Fruit fly (Drosophila melanogaster) whole organism, embryonic: Measurements from ENCODE around the gene Mon1.
A peak's percentile ranks its signal among the peaks of the same experiment; 100 is the strongest.

Source experiments
- Ada2b ChIP-seq: fragments of 200-800 bp; sonication (Bioruptor generic); IDR thresholded peaks from 2 replicates; pipeline ENCODE4 v1.3.6; 2022; ENCODE audit warnings: missing biosample characterization, missing genetic modification characterization
- Blimp-1 ChIP-seq: fragments of 200-800 bp; sonication (Bioruptor generic); optimal IDR thresholded peaks from 3 replicates; lab custom pipeline; 2018; ENCODE audit warnings: missing biosample characterization, missing genetic modification characterization, mild to moderate bottlenecking, moderate library complexity, missing genetic modification reagents
- BtbVII ChIP-seq: fragments of 200-800 bp; sonication (Bioruptor generic); optimal IDR thresholded peaks from 3 replicates; lab custom pipeline; 2017; ENCODE audit warnings: missing biosample characterization, mild to moderate bottlenecking, missing genetic modification characterization
- CG11247 ChIP-seq: fragments of 200-800 bp; sonication (Bioruptor generic); IDR thresholded peaks from 2 replicates; pipeline ENCODE4 v1.3.6; 2022; ENCODE audit warnings: missing biosample characterization, missing genetic modification characterization
- CG11504 ChIP-seq: fragments of 200-800 bp; sonication (Bioruptor generic); optimal IDR thresholded peaks from 3 replicates; lab custom pipeline; 2019; ENCODE audit warnings: missing biosample characterization, mild to moderate bottlenecking, missing genetic modification characterization, moderate library complexity
- CG12219 ChIP-seq: fragments of 200-800 bp; sonication (Bioruptor generic); optimal IDR thresholded peaks from 3 replicates; lab custom pipeline; 2018; ENCODE audit warnings: missing biosample characterization, mild to moderate bottlenecking, missing genetic modification characterization
- CG12744 ChIP-seq: fragments of 200-800 bp; sonication (Bioruptor generic); optimal IDR thresholded peaks from 2 replicates; lab custom pipeline; 2016; ENCODE audit warnings: missing biosample characterization, missing genetic modification characterization
- CG15269 ChIP-seq: fragments of 200-800 bp; sonication (Bioruptor generic); optimal IDR thresholded peaks from 2 replicates; lab custom pipeline; 2018; ENCODE audit warnings: missing biosample characterization, mild to moderate bottlenecking, missing genetic modification characterization, moderate library complexity
- CG15514 ChIP-seq: fragments of 200-800 bp; sonication (Bioruptor generic); optimal IDR thresholded peaks from 3 replicates; lab custom pipeline; 2017; ENCODE audit warnings: missing biosample characterization, missing genetic modification characterization, mild to moderate bottlenecking, moderate library complexity, missing genetic modification reagents
- CG16863 ChIP-seq: fragments of 200-800 bp; sonication (Bioruptor generic); optimal IDR thresholded peaks from 3 replicates; lab custom pipeline; 2016; ENCODE audit warnings: missing biosample characterization, missing genetic modification characterization
- CG17359 ChIP-seq: fragments of 200-800 bp; sonication (Bioruptor generic); optimal IDR thresholded peaks from 3 replicates; lab custom pipeline; 2018; ENCODE audit warnings: missing biosample characterization, mild to moderate bottlenecking, missing genetic modification characterization, moderate library complexity
- CG18262 ChIP-seq: fragments of 200-800 bp; optimal IDR thresholded peaks from 3 replicates; lab custom pipeline; 2019; ENCODE audit warnings: missing biosample characterization, mild to moderate bottlenecking, missing genetic modification characterization, moderate library complexity
- CG18764 ChIP-seq: fragments of 200-800 bp; sonication (Bioruptor generic); optimal IDR thresholded peaks from 3 replicates; lab custom pipeline; 2016; ENCODE audit warnings: missing biosample characterization, missing genetic modification characterization
- CG2712 ChIP-seq: fragments of 200-800 bp; optimal IDR thresholded peaks from 3 replicates; lab custom pipeline; 2019; ENCODE audit warnings: missing biosample characterization, mild to moderate bottlenecking, missing genetic modification characterization, moderate library complexity
- CG30403 ChIP-seq: fragments of 200-800 bp; sonication (Bioruptor generic); optimal IDR thresholded peaks from 3 replicates; lab custom pipeline; 2016; ENCODE audit warnings: missing biosample characterization, missing genetic modification characterization
- CG30431 ChIP-seq: fragments of 200-800 bp; sonication (Bioruptor generic); optimal IDR thresholded peaks from 2 replicates; lab custom pipeline; 2017; ENCODE audit warnings: missing biosample characterization, missing genetic modification characterization
- CG34422 ChIP-seq: fragments of 200-800 bp; sonication (Bioruptor generic); IDR thresholded peaks from 3 replicates; pipeline ENCODE4 v1.3.6; 2022; ENCODE audit warnings: missing biosample characterization, missing genetic modification characterization
- CG6254 ChIP-seq: fragments of 200-800 bp; sonication (Bioruptor generic); optimal IDR thresholded peaks from 3 replicates; lab custom pipeline; 2017; ENCODE audit warnings: mild to moderate bottlenecking, missing biosample characterization, missing genetic modification reagents, missing genetic modification characterization
- CG6654 ChIP-seq: fragments of 200-800 bp; sonication (Bioruptor generic); optimal IDR thresholded peaks from 2 replicates; lab custom pipeline; 2017; ENCODE audit warnings: missing biosample characterization, mild to moderate bottlenecking, missing genetic modification characterization
- CG6689 ChIP-seq: fragments of 200-800 bp; sonication (Bioruptor generic); IDR thresholded peaks from 2 replicates; pipeline ENCODE4 v1.3.6; 2022; ENCODE audit warnings: missing biosample characterization, missing genetic modification characterization
- CG9437 ChIP-seq: fragments of 200-800 bp; sonication (Bioruptor generic); optimal IDR thresholded peaks from 2 replicates; lab custom pipeline; 2018; ENCODE audit warnings: missing biosample characterization, mild to moderate bottlenecking, missing genetic modification characterization
- Elba2 ChIP-seq: fragments of 200-800 bp; sonication (Bioruptor generic); optimal IDR thresholded peaks from 3 replicates; lab custom pipeline; 2016; ENCODE audit warnings: missing biosample characterization, missing genetic modification characterization
- Fer3 ChIP-seq: fragments of 200-800 bp; sonication (Bioruptor generic); optimal IDR thresholded peaks from 2 replicates; lab custom pipeline; 2018; ENCODE audit warnings: missing biosample characterization, mild to moderate bottlenecking, missing genetic modification characterization, moderate library complexity
- Gug ChIP-seq: fragments of 200-800 bp; sonication (Bioruptor generic); IDR thresholded peaks from 4 replicates; pipeline ENCODE4 v1.3.6; 2022; ENCODE audit warnings: missing biosample characterization, missing genetic modification characterization
- HLHmδ ChIP-seq: fragments of 200-800 bp; sonication (Bioruptor generic); optimal IDR thresholded peaks from 2 replicates; lab custom pipeline; 2018; ENCODE audit warnings: missing biosample characterization, mild to moderate bottlenecking, missing genetic modification characterization, moderate library complexity
- HmgZ ChIP-seq: fragments of 200-800 bp; sonication (Bioruptor generic); optimal IDR thresholded peaks from 2 replicates; lab custom pipeline; 2018; ENCODE audit warnings: missing biosample characterization, mild to moderate bottlenecking, missing genetic modification characterization
- Myb ChIP-seq: fragments of 200-800 bp; sonication (Bioruptor generic); optimal IDR thresholded peaks from 2 replicates; lab custom pipeline; 2016; ENCODE audit warnings: missing biosample characterization, missing genetic modification characterization
- Neu2 ChIP-seq: fragments of 200-800 bp; sonication (Bioruptor generic); optimal IDR thresholded peaks from 3 replicates; lab custom pipeline; 2016; ENCODE audit warnings: missing biosample characterization, missing genetic modification characterization, borderline replicate concordance
- Scr ChIP-seq: fragments of 200-800 bp; sonication (Bioruptor generic); IDR thresholded peaks from 2 replicates; pipeline ENCODE4 v1.3.6; 2022; ENCODE audit warnings: missing biosample characterization, missing genetic modification characterization; ENCODE audit not compliant: partially characterized antibody
- Vsx1 ChIP-seq: fragments of 200-800 bp; sonication (Bioruptor generic); optimal IDR thresholded peaks from 2 replicates; lab custom pipeline; 2017; ENCODE audit warnings: missing biosample characterization, mild to moderate bottlenecking, missing genetic modification characterization, missing genetic modification reagents
- abd-A ChIP-seq: fragments of 200-800 bp; sonication (Bioruptor generic); optimal IDR thresholded peaks from 3 replicates; lab custom pipeline; 2019; ENCODE audit warnings: missing biosample characterization, mild to moderate bottlenecking, missing genetic modification characterization, moderate library complexity
- ash1 ChIP-seq: fragments of 200-800 bp; sonication (Bioruptor generic); optimal IDR thresholded peaks from 2 replicates; lab custom pipeline; 2018; ENCODE audit warnings: missing biosample characterization, mild to moderate bottlenecking, missing genetic modification characterization
- az2 ChIP-seq: fragments of 200-800 bp; sonication (Bioruptor generic); optimal IDR thresholded peaks from 3 replicates; lab custom pipeline; 2016; ENCODE audit warnings: missing biosample characterization, missing genetic modification characterization
- dysf ChIP-seq: fragments of 200-800 bp; sonication (Bioruptor generic); IDR thresholded peaks from 3 replicates; pipeline ENCODE4 v1.3.6; 2022; ENCODE audit warnings: missing biosample characterization, missing genetic modification characterization
- exex ChIP-seq: fragments of 200-800 bp; sonication (Bioruptor generic); optimal IDR thresholded peaks from 4 replicates; lab custom pipeline; 2018; ENCODE audit warnings: missing biosample characterization, mild to moderate bottlenecking, missing genetic modification characterization, moderate library complexity
- fd96Cb ChIP-seq: fragments of 200-800 bp; sonication (Bioruptor generic); optimal IDR thresholded peaks from 2 replicates; lab custom pipeline; 2018; ENCODE audit warnings: missing biosample characterization, mild to moderate bottlenecking, missing genetic modification characterization, moderate library complexity
- grau ChIP-seq: fragments of 200-800 bp; optimal IDR thresholded peaks from 3 replicates; lab custom pipeline; 2019; ENCODE audit warnings: missing biosample characterization, mild to moderate bottlenecking, missing genetic modification characterization, moderate library complexity
- klu ChIP-seq: fragments of 200-800 bp; sonication (Bioruptor generic); IDR thresholded peaks from 2 replicates; pipeline ENCODE4 v1.3.6; 2022; ENCODE audit warnings: missing biosample characterization, missing genetic modification characterization
- knrl ChIP-seq: fragments of 200-800 bp; sonication (Bioruptor generic); IDR thresholded peaks from 3 replicates; pipeline ENCODE4 v1.3.6; 2022; ENCODE audit warnings: missing biosample characterization, missing genetic modification characterization; ENCODE audit not compliant: partially characterized antibody
- lab ChIP-seq: fragments of 200-800 bp; sonication (Bioruptor generic); optimal IDR thresholded peaks from 3 replicates; lab custom pipeline; 2017; ENCODE audit warnings: missing biosample characterization, missing genetic modification characterization, mild to moderate bottlenecking, moderate library complexity, missing genetic modification reagents
- lmd ChIP-seq: fragments of 200-800 bp; sonication (Bioruptor generic); IDR thresholded peaks from 2 replicates; pipeline ENCODE4 v1.3.6; 2022; ENCODE audit warnings: missing biosample characterization, missing genetic modification characterization
- mirr ChIP-seq: fragments of 200-800 bp; sonication (Bioruptor generic); optimal IDR thresholded peaks from 3 replicates; lab custom pipeline; 2018; ENCODE audit warnings: missing biosample characterization, mild to moderate bottlenecking, missing genetic modification characterization
- pita ChIP-seq: fragments of 200-800 bp; sonication (Bioruptor generic); optimal IDR thresholded peaks from 2 replicates; lab custom pipeline; 2017; ENCODE audit warnings: missing biosample characterization, mild to moderate bottlenecking, missing genetic modification characterization
- pros ChIP-seq: fragments of 200-800 bp; sonication (Bioruptor generic); optimal IDR thresholded peaks from 3 replicates; lab custom pipeline; 2019; ENCODE audit warnings: missing biosample characterization, mild to moderate bottlenecking, missing genetic modification characterization, moderate library complexity
- salm ChIP-seq: fragments of 200-800 bp; sonication (Bioruptor generic); optimal IDR thresholded peaks from 2 replicates; lab custom pipeline; 2018; ENCODE audit warnings: missing biosample characterization, mild to moderate bottlenecking, missing genetic modification characterization
- sens-2 ChIP-seq: fragments of 200-800 bp; sonication (Bioruptor generic); IDR thresholded peaks from 2 replicates; pipeline ENCODE4 v1.3.6; 2022; ENCODE audit warnings: missing biosample characterization, missing genetic modification characterization
- sim ChIP-seq: fragments of 200-800 bp; sonication (Bioruptor generic); IDR thresholded peaks from 2 replicates; pipeline ENCODE4 v1.3.6; 2022; ENCODE audit warnings: missing biosample characterization, missing genetic modification characterization
- twi ChIP-seq: fragments of 200-800 bp; optimal IDR thresholded peaks from 2 replicates; lab custom pipeline; 2019; ENCODE audit warnings: missing biosample characterization, mild to moderate bottlenecking, missing genetic modification characterization, moderate library complexity
- vvl ChIP-seq: fragments of 200-800 bp; sonication (Bioruptor generic); IDR thresholded peaks from 2 replicates; pipeline ENCODE4 v1.3.6; 2022; ENCODE audit warnings: missing biosample characterization, missing genetic modification characterization
- wek ChIP-seq: fragments of 200-800 bp; sonication (Bioruptor generic); optimal IDR thresholded peaks from 3 replicates; lab custom pipeline; 2018; ENCODE audit warnings: missing biosample characterization, mild to moderate bottlenecking, missing genetic modification characterization, moderate library complexity
- yki ChIP-seq: fragments of >200 bp; optimal IDR thresholded peaks from 3 replicates; lab custom pipeline; 2018

Gene Mon1

dm6 chr2L:4854822-4855221 is 4.4 kb downstream of the Mon1 start (continued):
- TF ChIP-seq CG17359 (tag; lab: Kevin White, UChicago) = peak; percentile 10
- TF ChIP-seq pros (GFP tag; lab: Kevin White, UChicago) = no peak
- TF ChIP-seq mirr (GFP tag; lab: Kevin White, UChicago) = no peak
- no peak for TF ChIP-seq abd-A (tag; lab: Kevin White, UChicago)
- no peak for TF ChIP-seq fd96Cb (tag; lab: Kevin White, UChicago)
- TF ChIP-seq twi (tag; lab: Kevin White, UChicago) = no peak
- TF ChIP-seq CG15269 (tag; lab: Kevin White, UChicago) = peak; percentile 25
- no peak for TF ChIP-seq CG12744
- TF ChIP-seq lmd (GFP tag; lab: Robert Waterston, UW) = no peak
- peak; percentile 5 for TF ChIP-seq grau
- TF ChIP-seq Vsx1 (GFP tag; lab: Kevin White, UChicago) = no peak
- no peak for TF ChIP-seq klu (GFP tag; lab: Robert Waterston, UW)
- peak; percentile 11 for TF ChIP-seq CG2712 (tag; lab: Kevin White, UChicago)
- no peak for TF ChIP-seq Elba2 (GFP tag; lab: Kevin White, UChicago)
- no peak for TF ChIP-seq Neu2 (GFP tag; lab: Kevin White, UChicago)
- no peak for TF ChIP-seq CG9437 (GFP tag; lab: Kevin White, UChicago)
- no peak for TF ChIP-seq ash1 (GFP tag; lab: Kevin White, UChicago)
- peak; percentile 40; the same call in 2 of the 3 replicates for TF ChIP-seq dysf (GFP tag; lab: Robert Waterston, UW)
- peak; percentile 5 for TF ChIP-seq CG16863
- no peak for TF ChIP-seq salm (tag; lab: Kevin White, UChicago)
- TF ChIP-seq CG11504 (tag; lab: Kevin White, UChicago) = peak; percentile 30
- no peak for TF ChIP-seq CG6654 (GFP tag; lab: Kevin White, UChicago)
- no peak for TF ChIP-seq CG12219 (GFP tag; lab: Kevin White, UChicago)
- no peak for TF ChIP-seq Fer3
- no peak for TF ChIP-seq CG15514 (GFP tag; lab: Kevin White, UChicago)
- peak; percentile 40 for TF ChIP-seq lab (GFP tag; lab: Kevin White, UChicago)
- no peak for TF ChIP-seq HLHmδ
- no peak for TF ChIP-seq yki (lab: Kevin White, UChicago)
- TF ChIP-seq CG30403 (GFP tag; lab: Kevin White, UChicago) = peak; percentile 5
- 0 out of 2 replicates have a peak, but pooled peaks have one; percentile 23 for TF ChIP-seq Ada2b (GFP tag; lab: Robert Waterston, UW)
- TF ChIP-seq exex (tag; lab: Kevin White, UChicago) = no peak
- no peak for TF ChIP-seq Gug (GFP tag; lab: Robert Waterston, UW)
- TF ChIP-seq CG18262 (tag; lab: Kevin White, UChicago) = no peak
- TF ChIP-seq sens-2 = no peak
- TF ChIP-seq HmgZ (tag; lab: Kevin White, UChicago) = no peak
- TF ChIP-seq BtbVII = no peak
- TF ChIP-seq vvl (GFP tag; lab: Robert Waterston, UW) = no peak
- TF ChIP-seq CG34422 (GFP tag; lab: Robert Waterston, UW) = no peak
- no peak for TF ChIP-seq knrl (GFP tag; lab: Robert Waterston, UW)
- TF ChIP-seq CG11247 (GFP tag; lab: Robert Waterston, UW) = no peak
- TF ChIP-seq az2 (GFP tag; lab: Kevin White, UChicago) = peak; percentile 2
- no peak for TF ChIP-seq Scr (GFP tag; lab: Robert Waterston, UW)
- peak; percentile 10 for TF ChIP-seq Myb (GFP tag; lab: Kevin White, UChicago)
- TF ChIP-seq Blimp-1 = peak; percentile 15
- no peak for TF ChIP-seq wek (GFP tag; lab: Kevin White, UChicago)
- 0 out of 2 replicates have a peak, but pooled peaks have one; percentile 21 for TF ChIP-seq CG6689 (GFP tag; lab: Robert Waterston, UW)
- no peak for TF ChIP-seq CG6254 (GFP tag; lab: Kevin White, UChicago)
- TF ChIP-seq pita (GFP tag; lab: Kevin White, UChicago) = no peak
- TF ChIP-seq sim (GFP tag; lab: Robert Waterston, UW) = no peak
- TF ChIP-seq CG30431 (GFP tag; lab: Kevin White, UChicago) = no peak
- TF ChIP-seq CG18764 = no peak
